Worm (Caenorhabditis elegans) whole organism, L4/young adult: ENCODE results near the gene F17H10.4.

ENCODE experiments used
- W03F9.2 ChIP-seq: fragments of 150-350 bp; optimal IDR thresholded peaks from 2 replicates; lab custom pipeline; 2014; ENCODE audit warnings: missing biosample characterization, missing genetic modification characterization
- dao-5 ChIP-seq: sonication (generic microtip); optimal IDR thresholded peaks from 2 replicates; lab custom pipeline; 2016; ENCODE audit warnings: missing genotype, missing genetic modification characterization, moderate library complexity, missing compliant biosample characterization
- him-1 ChIP-seq: sonication (generic microtip); optimal IDR thresholded peaks from 2 replicates; lab custom pipeline; 2016; ENCODE audit warnings: missing genotype, missing genetic modification reagents, missing genetic modification characterization, missing compliant biosample characterization

ce11 chrX:13126420-13126819 is at the start of gene F17H10.4:
- TF ChIP-seq him-1, result no peak
- TF ChIP-seq dao-5 (tag; lab: Kevin White, UChicago), result no peak
- no peak for TF ChIP-seq W03F9.2 (tag; lab: Kevin White, UChicago)
